Fruit fly (Drosophila melanogaster) Kc167 (cell line): ENCODE data around the gene Dbct.

Experiments used
- Myc ChIP-seq: fragments of >200 bp; optimal IDR thresholded peaks from 2 replicates; lab custom pipeline; 2017; ENCODE audit warnings: missing external identifiers
- Sin3A ChIP-seq: fragments of >200 bp; optimal IDR thresholded peaks from 2 replicates; lab custom pipeline; 2018; ENCODE audit warnings: missing external identifiers
- h ChIP-seq: fragments of >200 bp; optimal IDR thresholded peaks from 3 replicates; lab custom pipeline; 2018; ENCODE audit warnings: missing external identifiers
- psq ChIP-seq: fragments of >200 bp; optimal IDR thresholded peaks from 2 replicates; lab custom pipeline; 2017; ENCODE audit warnings: missing external identifiers
- ttk ChIP-seq: sonication (Bioruptor generic); optimal IDR thresholded peaks from 2 replicates; lab custom pipeline; 2017; ENCODE audit warnings: missing external identifiers

DNA sequence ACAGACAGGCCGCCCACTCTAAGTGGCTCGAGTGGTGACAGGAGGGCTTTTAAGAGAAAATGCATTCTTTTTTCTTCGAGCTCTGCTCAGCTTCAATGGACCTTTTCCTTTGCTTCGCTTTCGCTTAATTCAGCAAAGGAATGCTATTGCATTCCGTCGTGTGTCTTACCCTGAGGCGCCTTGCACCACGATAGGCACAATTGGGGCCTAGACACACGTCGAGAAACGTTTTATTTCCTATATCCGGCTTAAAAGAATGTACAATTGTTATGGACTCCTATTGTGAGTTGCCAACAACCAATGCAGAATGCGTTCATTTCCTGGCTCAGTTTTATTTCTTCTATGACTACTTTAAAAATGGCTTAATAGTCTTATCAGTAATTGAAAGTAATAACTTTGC, 5.2 kb downstream of the Dbct start:
- TF ChIP-seq ttk = no peak
- no peak for TF ChIP-seq psq
- no peak for TF ChIP-seq Myc (lab: Kevin White, UChicago)
- no peak for TF ChIP-seq Sin3A
- no peak for TF ChIP-seq h (lab: Kevin White, UChicago)
